Fruit fly (Drosophila melanogaster): ENCODE measurements around the gene shop.

shop gene

DNA sequence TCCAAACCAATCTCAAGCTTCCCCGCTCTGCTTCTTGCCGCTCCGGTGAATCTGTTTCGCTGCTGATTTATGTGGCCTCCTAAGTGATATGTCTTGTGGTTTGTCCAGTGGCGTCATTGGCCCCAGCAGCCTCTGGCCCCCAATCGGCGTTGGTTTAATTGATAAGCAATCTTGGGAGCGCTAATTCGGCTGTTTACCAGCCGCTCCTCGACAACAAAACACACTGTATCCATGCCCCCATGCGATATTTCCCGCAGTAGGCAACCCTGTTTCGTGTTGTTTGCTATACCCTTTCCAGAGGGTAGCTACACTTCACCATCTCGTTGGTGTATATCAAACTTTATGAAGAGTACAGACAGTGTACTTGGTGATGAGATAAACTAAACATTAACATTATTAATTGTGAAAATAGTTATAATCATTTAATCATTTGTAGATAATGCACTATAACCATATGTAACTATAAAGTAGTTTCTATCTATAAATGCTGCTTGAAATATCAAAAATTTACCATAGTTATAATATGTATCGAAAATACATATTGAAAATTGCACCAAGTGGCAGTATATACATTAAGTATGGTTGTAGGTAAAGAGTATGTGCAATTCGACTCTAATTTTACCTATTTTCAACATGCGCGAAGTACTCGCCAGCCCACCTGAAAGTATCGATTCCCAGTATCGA, at the start of gene shop:
Gene shop, minus strand, starts transcription at position 229 of the 684 bp plus-strand sequence.
- TF ChIP-seq CG8478 (optimal IDR thresholded peaks at IDR 0.05) (no peak), CTCF (optimal IDR thresholded peaks at IDR 0.05) (no peak)

DNA sequence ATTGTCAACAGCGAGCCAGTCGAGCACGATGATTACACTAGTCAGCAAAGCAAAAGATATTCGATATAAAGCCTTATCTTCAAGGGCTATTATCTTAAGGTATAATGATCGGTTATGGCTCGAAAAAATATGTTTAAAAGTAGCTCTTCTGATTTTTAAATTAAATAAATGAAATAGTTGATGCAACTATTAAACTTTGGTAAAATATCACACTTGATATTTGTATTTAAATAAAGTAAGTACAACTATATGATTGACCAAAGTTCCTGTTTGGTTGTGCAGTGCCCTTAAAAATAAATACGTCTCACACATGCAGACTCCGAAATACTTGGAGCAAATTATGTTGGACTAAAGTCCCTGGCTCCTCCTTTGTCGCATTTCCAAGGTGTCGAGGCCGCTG, 49.5 kb upstream of the shop start:
- TF ChIP-seq CTCF (optimal IDR thresholded peaks at IDR 0.05): no peak
- no peak for TF ChIP-seq CG8478 (optimal IDR thresholded peaks at IDR 0.05)

DNA sequence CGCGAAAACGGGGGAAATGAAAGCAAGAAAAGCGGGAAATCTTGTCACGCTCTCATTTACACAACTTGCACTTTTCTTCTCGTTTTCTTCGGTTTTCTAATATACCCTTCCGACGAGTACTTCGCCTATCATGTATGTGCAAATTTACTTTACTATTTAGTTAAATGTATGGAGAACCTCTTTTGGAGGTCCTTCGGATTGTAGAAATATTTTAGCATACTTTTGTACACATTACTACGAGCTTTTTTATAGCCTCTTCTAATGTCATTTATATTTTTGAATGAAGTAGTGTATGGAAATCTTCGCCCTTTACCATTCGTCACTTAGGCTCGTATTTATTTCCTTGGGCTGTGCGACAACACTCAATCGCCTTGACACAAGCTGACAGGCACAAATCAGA, 48.9 kb upstream of the shop start:
- no peak for TF ChIP-seq CTCF (optimal IDR thresholded peaks at IDR 0.05)
- TF ChIP-seq CG8478 (optimal IDR thresholded peaks at IDR 0.05): no peak

DNA sequence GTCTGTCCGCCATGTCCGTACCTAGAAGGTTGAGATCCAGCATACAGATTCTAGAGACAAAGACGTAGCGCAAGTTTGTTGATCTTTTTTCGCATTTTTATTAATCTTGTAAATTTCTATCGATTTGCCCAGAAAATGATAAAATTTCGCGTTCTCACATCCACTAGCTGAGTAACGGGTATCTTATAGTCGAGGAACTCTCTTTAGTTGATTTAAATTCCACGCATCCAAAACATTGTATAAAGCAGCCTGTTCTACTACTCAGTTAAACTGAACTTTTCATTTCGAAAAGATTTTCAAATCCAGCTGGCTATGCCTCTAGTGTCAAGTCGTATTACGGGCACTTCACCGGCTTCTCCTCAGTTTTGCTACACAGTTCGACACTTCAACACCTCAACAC, 45.8 kb upstream of the shop start, which contains the start of gene SdhBL:
Gene SdhBL, plus strand, starts transcription at position 301 of the 400 bp plus-strand sequence.
- TF ChIP-seq CTCF (optimal IDR thresholded peaks at IDR 0.05) (no peak), CG8478 (optimal IDR thresholded peaks at IDR 0.05) (no peak)

DNA sequence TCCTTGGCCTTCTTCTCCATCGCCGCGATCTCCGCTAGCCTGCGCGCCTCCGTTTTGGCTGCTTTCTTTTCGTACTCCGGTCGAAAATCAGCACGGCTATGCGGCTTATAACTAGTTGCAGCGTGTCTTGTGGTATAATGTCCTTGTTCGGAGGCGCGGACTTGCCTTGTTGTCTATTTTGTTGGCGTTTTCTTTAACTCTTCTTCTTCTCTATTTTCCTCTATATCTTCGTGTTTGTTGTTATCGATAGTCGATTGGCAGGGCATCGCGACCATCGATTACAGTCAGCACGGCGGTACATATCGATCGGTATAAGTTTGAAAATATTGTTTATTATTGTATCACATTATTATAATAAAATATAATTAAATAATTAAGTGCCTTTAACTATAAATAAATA, 45.1 kb upstream of the shop start, which contains the start of gene Flacc:
Gene Flacc, minus strand, starts transcription at position 204 of the 400 bp plus-strand sequence.
- TF ChIP-seq CTCF (optimal IDR thresholded peaks at IDR 0.05) (no peak), CG8478 (optimal IDR thresholded peaks at IDR 0.05) (no peak)

DNA sequence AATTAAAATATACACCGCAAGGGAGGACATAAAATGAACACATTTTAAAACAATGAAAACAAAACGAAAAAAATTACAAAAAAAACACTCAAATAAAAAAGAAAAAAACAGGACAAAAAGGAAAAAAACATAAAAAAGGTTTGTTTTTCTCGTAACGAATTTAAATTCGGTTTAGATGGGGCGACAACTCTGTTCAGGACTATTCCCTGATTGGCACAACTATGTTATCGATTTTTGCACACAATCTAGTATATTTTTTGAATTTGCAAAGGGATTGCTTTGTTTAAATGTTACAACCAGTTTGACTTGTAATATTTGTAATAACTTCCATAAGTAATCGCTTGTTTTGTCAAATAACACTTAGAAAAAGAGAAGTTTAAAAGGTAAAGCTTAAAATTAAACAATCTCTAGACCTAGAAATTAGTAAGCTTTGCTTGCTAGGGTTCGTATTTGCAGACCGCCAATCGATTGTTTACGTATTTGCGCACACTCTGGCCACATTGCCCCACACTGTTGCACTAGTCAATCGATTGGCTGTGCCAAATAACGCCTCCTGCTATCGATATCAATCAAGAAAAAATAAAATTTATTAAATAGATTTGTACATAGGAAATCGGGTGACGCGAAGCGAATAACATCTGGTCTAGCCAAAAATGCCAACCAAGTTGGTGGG, 35.8 kb upstream of the shop start, which contains the start of gene CG7332:
Gene CG7332, plus strand, starts transcription at position 515 of the 673 bp plus-strand sequence.
- TF ChIP-seq CG8478 (optimal IDR thresholded peaks at IDR 0.05): no peak
- TF ChIP-seq CTCF (optimal IDR thresholded peaks at IDR 0.05): no peak

DNA sequence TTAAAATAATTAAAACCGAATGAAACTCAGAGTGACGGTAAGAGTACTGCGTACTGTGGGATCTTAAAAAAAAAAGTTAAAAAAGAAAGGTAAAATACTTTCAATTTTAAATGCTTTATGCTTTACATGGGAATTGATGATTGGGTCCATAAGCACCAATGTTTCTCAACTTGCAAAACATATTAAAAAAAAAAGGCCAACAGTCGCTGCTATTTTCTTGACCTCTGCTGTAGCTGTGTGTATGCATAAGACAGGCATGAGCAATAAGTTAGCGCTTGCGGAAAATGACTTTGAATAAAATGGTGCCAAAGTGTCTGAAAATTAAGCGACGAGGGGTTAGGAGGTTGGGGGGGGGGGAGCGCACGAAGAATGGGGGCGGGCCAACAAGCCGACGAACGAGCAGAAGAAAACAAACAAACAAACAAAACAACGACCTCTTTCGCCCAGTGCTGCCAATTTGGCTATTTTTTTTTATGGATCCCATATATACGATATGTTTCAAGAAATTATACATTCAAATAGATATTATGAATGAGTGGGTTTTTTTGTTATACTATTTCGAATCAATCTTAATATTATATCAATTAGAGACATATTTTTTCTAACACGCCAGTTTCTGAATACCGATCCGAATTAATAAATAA, 21.2 kb upstream of the shop start:
- TF ChIP-seq CG8478 (optimal IDR thresholded peaks at IDR 0.05) (no peak), CTCF (optimal IDR thresholded peaks at IDR 0.05) (no peak)

DNA sequence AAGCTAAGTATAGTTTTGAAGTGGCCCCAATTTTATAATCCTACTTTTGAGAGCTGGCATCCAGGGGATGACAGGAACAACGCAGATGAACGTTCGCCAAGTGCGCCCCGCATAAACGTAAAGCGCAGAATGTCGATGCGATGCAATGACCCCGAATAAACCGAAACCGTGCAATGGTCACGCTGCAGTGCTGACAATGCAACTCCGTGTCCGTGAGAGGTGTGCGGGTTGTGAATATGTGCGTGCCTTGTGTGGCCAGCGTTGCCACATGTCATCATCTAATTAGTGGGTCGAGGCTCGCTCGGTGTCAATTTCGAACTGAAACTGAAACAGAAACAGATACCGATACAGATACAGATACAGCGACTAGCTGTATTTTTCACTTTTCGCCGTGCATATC, 19.8 kb upstream of the shop start:
- no peak for TF ChIP-seq CTCF (optimal IDR thresholded peaks at IDR 0.05)
- TF ChIP-seq CG8478 (optimal IDR thresholded peaks at IDR 0.05): no peak

DNA sequence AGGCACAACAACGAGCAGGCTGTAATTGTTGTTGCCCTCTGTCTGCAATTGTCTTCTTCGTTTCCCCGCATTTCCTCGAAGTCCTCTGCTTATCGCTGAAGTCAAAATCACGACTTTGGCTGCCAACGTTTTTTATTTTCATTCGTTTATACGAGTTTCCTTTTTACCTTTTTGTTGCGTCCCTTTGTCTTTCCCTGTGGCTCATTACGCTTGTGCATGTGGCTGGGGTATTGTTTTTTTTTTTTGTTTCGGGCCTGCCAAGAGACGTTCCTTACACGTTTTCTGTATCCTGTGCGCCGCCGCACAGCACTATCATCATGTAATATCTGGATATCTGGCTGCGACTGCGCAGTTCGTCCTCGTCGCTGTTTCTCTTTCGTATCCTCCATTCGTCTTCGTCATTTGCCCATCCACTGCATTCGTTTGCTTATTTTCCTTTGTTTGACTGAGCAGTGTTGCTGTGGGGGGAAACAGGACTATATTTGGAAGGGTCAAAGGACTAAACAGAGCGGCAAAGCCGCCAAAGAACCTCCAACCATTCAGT, 18.0 kb upstream of the shop start:
- TF ChIP-seq CTCF (optimal IDR thresholded peaks at IDR 0.05): no peak
- no peak for TF ChIP-seq CG8478 (optimal IDR thresholded peaks at IDR 0.05)

DNA sequence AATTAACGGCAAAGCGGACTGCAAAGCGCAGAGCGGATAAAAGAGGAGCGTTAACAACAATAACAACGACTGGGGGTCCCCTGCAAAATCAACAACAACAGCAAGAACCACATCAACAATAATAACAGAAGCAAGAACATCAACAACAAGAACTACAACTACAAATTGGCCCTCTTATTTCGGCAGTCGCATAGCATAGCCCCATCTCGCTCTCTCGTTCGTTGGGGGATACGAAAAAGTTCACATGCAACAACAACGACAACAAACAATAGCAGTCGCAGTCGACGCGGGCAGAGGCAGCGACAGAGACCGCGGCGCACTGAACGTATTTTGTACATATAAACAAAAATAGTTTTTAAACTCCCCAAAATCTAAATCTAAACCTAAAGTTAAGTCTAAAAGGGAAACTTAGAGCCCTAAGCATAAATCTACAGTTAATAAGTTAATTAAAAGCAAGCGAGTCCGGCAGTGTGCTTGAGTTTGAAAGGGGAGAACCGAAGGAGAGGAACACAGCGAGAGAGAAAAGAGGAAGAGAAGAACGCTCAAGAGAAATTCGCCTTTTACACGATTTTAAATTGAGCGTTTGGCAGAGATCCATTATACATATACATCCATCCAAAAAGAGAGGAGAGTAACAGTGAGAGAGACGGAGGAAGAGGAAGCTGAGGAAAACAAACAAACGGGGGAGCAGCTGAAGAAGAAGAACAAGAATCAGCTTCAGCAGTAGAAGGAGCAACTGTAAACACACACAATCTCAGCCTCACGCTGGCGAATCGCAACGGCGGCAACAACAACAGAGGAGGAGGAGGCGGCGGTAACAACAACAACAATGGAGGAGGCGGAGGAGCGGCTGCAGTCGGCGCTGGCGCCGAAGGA, 16.4 kb upstream of the shop start:
- TF ChIP-seq CG8478 (optimal IDR thresholded peaks at IDR 0.05) (no peak), CTCF (optimal IDR thresholded peaks at IDR 0.05) (no peak)

DNA sequence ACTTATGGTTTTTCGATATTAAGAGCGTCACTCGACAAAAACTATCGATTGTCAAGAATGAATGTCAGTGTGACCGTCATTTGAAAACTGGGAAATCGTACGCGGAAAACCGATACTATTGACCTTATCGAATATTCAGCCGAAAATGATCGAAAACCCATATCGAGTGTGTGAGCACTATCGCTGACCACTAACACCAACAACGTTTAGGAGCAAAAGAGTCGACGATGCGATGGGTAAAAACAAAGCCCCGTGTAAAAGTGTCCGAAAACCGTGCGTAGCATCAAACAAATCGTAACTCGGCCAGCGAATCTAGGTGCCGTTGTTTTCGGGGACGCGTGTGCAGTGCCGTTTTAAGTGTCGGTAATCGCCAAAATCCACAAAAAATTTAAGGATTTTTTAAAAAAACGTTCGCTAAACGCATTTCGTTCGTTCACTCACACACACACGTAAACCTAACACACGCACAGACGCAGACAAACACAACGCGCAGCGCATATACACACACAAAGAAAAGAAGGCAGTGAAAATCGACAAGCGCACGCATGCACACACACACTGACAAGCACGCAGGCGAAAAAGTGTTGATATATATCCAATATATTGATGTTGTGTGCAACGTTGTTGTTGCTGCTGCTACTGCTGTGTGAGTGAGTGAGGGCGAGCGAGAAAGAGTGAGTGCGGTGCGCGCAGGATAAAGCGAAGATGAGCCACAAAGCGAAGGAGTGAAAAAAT, 15.5 kb upstream of the shop start, which contains the start of the genes CG7326 and Dora:
Gene CG7326, minus strand, starts transcription at position 29 of the 735 bp plus-strand sequence.
Gene Dora, plus strand, starts transcription at position 203 of the 735 bp plus-strand sequence.
- no peak for TF ChIP-seq CG8478 (optimal IDR thresholded peaks at IDR 0.05)
- peak; percentile 36 for TF ChIP-seq CTCF (optimal IDR thresholded peaks at IDR 0.05)

DNA sequence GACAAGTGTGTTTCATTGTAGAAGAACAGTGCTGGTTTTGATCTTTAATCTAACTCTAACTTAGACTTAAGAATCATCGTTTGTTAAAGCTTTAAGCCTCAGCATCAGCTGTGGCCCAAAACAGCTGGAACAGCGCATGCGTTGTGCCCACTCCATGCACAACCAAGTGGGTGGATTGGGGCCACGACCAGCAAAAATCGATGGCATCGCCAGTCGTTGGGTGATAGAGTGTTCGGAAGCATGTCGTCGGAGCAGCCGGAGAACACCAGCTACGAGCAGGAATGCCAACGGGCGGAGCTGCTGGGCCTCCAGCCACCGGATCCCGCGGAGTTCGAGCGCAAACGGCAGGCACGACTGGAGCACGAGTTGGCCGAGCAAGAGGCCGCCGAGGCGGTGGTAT, 11.7 kb upstream of the shop start, which contains the start of gene CG32544:
Gene CG32544, plus strand, starts transcription at position 211 of the 400 bp plus-strand sequence.
- TF ChIP-seq CG8478 (optimal IDR thresholded peaks at IDR 0.05) (no peak), CTCF (optimal IDR thresholded peaks at IDR 0.05) (no peak)

DNA sequence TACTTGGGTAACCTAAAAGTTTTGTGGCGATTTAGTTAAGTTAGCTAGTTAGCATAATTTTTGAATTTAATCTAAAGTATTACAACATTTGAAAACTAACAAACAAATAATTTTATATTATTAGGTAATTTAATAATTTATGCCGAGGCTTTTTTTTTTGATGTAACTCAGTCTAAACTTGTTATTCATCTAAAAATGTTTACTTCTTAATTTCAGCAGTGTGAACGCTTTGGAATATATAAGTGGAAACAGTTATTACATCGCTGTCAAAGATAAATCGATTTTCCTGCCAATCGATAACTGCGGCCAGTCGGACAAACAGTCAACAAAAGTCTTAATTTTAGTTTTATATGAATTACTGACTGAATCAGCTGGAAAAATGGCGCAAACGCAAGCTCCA, 9.6 kb upstream of the shop start, which contains the start of gene Usp39:
Gene Usp39, plus strand, starts transcription at position 288 of the 400 bp plus-strand sequence.
- TF ChIP-seq CTCF (optimal IDR thresholded peaks at IDR 0.05) (no peak), CG8478 (optimal IDR thresholded peaks at IDR 0.05) (no peak)
